Fruit fly (Drosophila melanogaster) S2 (cell line): ENCODE results near the gene obst-H.

Experiments used
- CG8478 ChIP-seq: fragments of >200 bp; optimal IDR thresholded peaks from 2 replicates; lab custom pipeline; 2018
- CTCF ChIP-seq, 2 experiments: fragments of >200 bp; optimal IDR thresholded peaks; 2 replicates each; lab custom pipeline; 2018

DNA sequence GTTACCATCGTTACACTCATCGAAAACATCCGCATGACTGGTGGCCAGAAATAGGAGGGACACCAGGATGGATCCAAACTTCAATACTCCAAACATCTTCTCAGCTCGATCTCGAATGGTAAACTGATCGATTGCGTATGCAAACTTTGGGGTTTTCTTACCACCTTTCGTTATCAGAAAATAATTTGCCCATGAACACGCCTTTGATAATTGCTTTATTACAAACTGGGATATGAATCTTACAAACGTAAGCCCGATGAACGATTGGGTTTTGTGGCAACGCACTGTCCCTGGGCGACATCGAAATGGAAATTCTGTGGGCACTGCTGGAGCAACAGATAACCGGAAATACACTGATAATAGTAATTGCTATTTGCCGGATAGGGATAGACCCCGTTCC is 2.3 kb downstream of the obst-H start, which contains the start of gene CG33985:
- no peak for TF ChIP-seq CG8478 (lab: Kevin White, UChicago)
- TF ChIP-seq CTCF (optimal IDR thresholded peaks at IDR 0.05; lab: Kevin White, UChicago): no peak
